Worm (Caenorhabditis elegans) whole organism, L1 larva: Measurements from ENCODE around the gene ZK632.9.

Experiments used
- ceh-63 ChIP-seq: fragments of 200-800 bp; sonication (Bioruptor generic); optimal IDR thresholded peaks from 2 replicates; lab custom pipeline; 2018; ENCODE audit warnings: mild to moderate bottlenecking, missing genetic modification characterization, missing compliant biosample characterization
- ces-1 ChIP-seq: fragments of 150-350 bp; optimal IDR thresholded peaks from 2 replicates; lab custom pipeline; 2014; ENCODE audit warnings: missing biosample characterization, missing genetic modification reagents, missing genetic modification characterization
- lin-15B ChIP-seq: fragments of 150-350 bp; sonication (generic microtip); optimal IDR thresholded peaks from 3 replicates; lab custom pipeline; 2014; ENCODE audit warnings: missing biosample characterization, missing genetic modification characterization
- mdl-1 ChIP-seq, 2 experiments: fragments of 150-350 bp; optimal IDR thresholded peaks; 2 replicates each; lab custom pipeline; 2014 to 2017; ENCODE audit warnings: missing biosample characterization in 2 of 2, missing genetic modification characterization in 2 of 2, inconsistent platforms in 1 of 2
- nhr-12 ChIP-seq: sonication (generic microtip); optimal IDR thresholded peaks from 2 replicates; lab custom pipeline; 2017; ENCODE audit warnings: missing biosample characterization, missing genetic modification characterization
- tbx-2 ChIP-seq: sonication (generic microtip); optimal IDR thresholded peaks from 2 replicates; lab custom pipeline; 2016; ENCODE audit warnings: missing genetic modification characterization, missing compliant biosample characterization
- unc-62 ChIP-seq: fragments of 150-350 bp; optimal IDR thresholded peaks from 2 replicates; lab custom pipeline; 2014; ENCODE audit warnings: missing biosample characterization, missing genetic modification reagents, missing genetic modification characterization

DNA sequence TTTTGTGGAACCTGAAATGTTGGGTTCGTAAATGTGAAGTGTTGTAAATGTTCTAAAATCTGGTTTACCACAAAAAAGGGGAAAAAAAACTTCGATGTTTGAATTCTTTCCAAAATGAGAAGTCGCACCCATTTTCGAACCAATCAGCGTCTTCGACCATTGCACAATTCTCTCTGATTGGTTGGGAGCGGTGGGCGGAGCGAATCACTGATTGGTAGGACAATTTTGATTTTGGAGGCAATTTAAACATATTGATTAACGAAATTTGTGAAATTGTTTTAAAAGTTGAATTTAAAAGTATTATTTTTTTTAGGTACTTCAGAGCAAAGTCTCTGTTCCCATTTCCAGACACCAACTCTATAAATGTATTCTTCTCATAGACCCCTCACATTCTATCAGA is 36.1 kb downstream of the ZK632.9 start:
- TF ChIP-seq mdl-1 (tag; optimal IDR thresholded peaks at IDR 0.05; lab: Kevin White, UChicago): no peak
- TF ChIP-seq nhr-12 (tag; lab: Kevin White, UChicago): no peak
- no peak for TF ChIP-seq ceh-63 (GFP tag; lab: Kevin White, UChicago)
- no peak for TF ChIP-seq lin-15B (tag; lab: Kevin White, UChicago)
- TF ChIP-seq tbx-2 (tag; lab: Kevin White, UChicago): no peak
- TF ChIP-seq ces-1 (GFP tag; lab: Kevin White, UChicago): no peak
- no peak for TF ChIP-seq unc-62 (GFP tag; lab: Kevin White, UChicago)
